Worm (Caenorhabditis elegans) whole organism, L3 larva: ENCODE data around the gene srx-114.

ENCODE experiments used
- R02D3.7 ChIP-seq: fragments of 150-350 bp; optimal IDR thresholded peaks from 2 replicates; lab custom pipeline; 2014; ENCODE audit warnings: missing biosample characterization, missing genetic modification characterization
- ama-1 ChIP-seq: fragments of 150-350 bp; optimal IDR thresholded peaks from 2 replicates; lab custom pipeline; 2018
- ceh-28 ChIP-seq: fragments of 150-350 bp; optimal IDR thresholded peaks from 2 replicates; lab custom pipeline; 2014; ENCODE audit warnings: missing biosample characterization, missing genetic modification reagents, missing genetic modification characterization
- ceh-9 ChIP-seq: sonication (generic microtip); optimal IDR thresholded peaks from 2 replicates; lab custom pipeline; 2018; ENCODE audit warnings: missing biosample characterization, missing genetic modification characterization
- daf-12 ChIP-seq: fragments of 150-350 bp; optimal IDR thresholded peaks from 2 replicates; lab custom pipeline; 2014; ENCODE audit warnings: missing biosample characterization, missing genetic modification reagents, missing genetic modification characterization
- elt-1 ChIP-seq: fragments of 150-350 bp; optimal IDR thresholded peaks from 2 replicates; lab custom pipeline; 2014; ENCODE audit warnings: missing biosample characterization, missing genetic modification characterization
- elt-3 ChIP-seq, 3 experiments: fragments of 150-350 bp in 1 of 3; sonication (generic microtip) in 2 of 3; optimal IDR thresholded peaks; 2 replicates in 2 of 3; 4 replicates in 1 of 3; lab custom pipeline; 2014 to 2017; ENCODE audit warnings: missing biosample characterization in 3 of 3, missing genetic modification characterization in 3 of 3
- eor-1 ChIP-seq, 2 experiments: fragments of 150-350 bp; optimal IDR thresholded peaks; 2 replicates each; lab custom pipeline; 2014 to 2018; ENCODE audit warnings: missing biosample characterization in 2 of 2, missing genetic modification characterization in 2 of 2
- fkh-10 ChIP-seq: sonication (generic microtip); optimal IDR thresholded peaks from 2 replicates; lab custom pipeline; 2017; ENCODE audit warnings: missing biosample characterization, missing genetic modification reagents, missing genetic modification characterization
- fkh-2 ChIP-seq: fragments of 150-350 bp; optimal IDR thresholded peaks from 2 replicates; lab custom pipeline; 2014; ENCODE audit warnings: missing biosample characterization, missing genetic modification reagents, missing genetic modification characterization
- fos-1 ChIP-seq: fragments of 150-350 bp; optimal IDR thresholded peaks from 2 replicates; lab custom pipeline; 2014; ENCODE audit warnings: missing biosample characterization, missing genetic modification characterization
- jun-1 ChIP-seq: fragments of 150-350 bp; optimal IDR thresholded peaks from 2 replicates; lab custom pipeline; 2014; ENCODE audit warnings: missing biosample characterization, missing genetic modification reagents, missing genetic modification characterization
- lin-15B ChIP-seq: fragments of 150-350 bp; optimal IDR thresholded peaks from 2 replicates; lab custom pipeline; 2014; ENCODE audit warnings: missing biosample characterization, missing genetic modification characterization
- lin-39 ChIP-seq: fragments of 150-350 bp; optimal IDR thresholded peaks from 2 replicates; lab custom pipeline; 2018; ENCODE audit warnings: missing biosample characterization, missing genetic modification reagents, missing genetic modification characterization
- lsy-12 ChIP-seq: sonication (generic microtip); optimal IDR thresholded peaks from 2 replicates; lab custom pipeline; 2016; ENCODE audit warnings: mild to moderate bottlenecking, missing genetic modification characterization, missing compliant biosample characterization
- mdl-1 ChIP-seq: fragments of 150-350 bp; optimal IDR thresholded peaks from 2 replicates; lab custom pipeline; 2014; ENCODE audit warnings: missing biosample characterization, missing genetic modification characterization
- mml-1 ChIP-seq: fragments of 150-350 bp; sonication (generic microtip); optimal IDR thresholded peaks from 3 replicates; lab custom pipeline; 2014; ENCODE audit warnings: missing biosample characterization, missing genetic modification characterization
- nfya-1 ChIP-seq: sonication (generic microtip); optimal IDR thresholded peaks from 2 replicates; lab custom pipeline; 2017; ENCODE audit warnings: missing genetic modification characterization, mild to moderate bottlenecking, missing compliant biosample characterization, antibody characterized with exemption, moderate library complexity; ENCODE audit not compliant: insufficient read depth
- nhr-12 ChIP-seq: fragments of 150-350 bp; optimal IDR thresholded peaks from 2 replicates; lab custom pipeline; 2014; ENCODE audit warnings: missing biosample characterization, missing genetic modification characterization
- nhr-23 ChIP-seq: fragments of 150-350 bp; optimal IDR thresholded peaks from 2 replicates; lab custom pipeline; 2014; ENCODE audit warnings: missing biosample characterization, missing genetic modification reagents, missing genetic modification characterization
- nhr-237 ChIP-seq: fragments of 150-350 bp; optimal IDR thresholded peaks from 2 replicates; lab custom pipeline; 2014; ENCODE audit warnings: missing biosample characterization, missing genetic modification characterization
- nhr-25 ChIP-seq: sonication (generic microtip); optimal IDR thresholded peaks from 2 replicates; lab custom pipeline; 2017; ENCODE audit warnings: missing biosample characterization, missing genetic modification characterization
- nhr-28 ChIP-seq: fragments of 150-350 bp; optimal IDR thresholded peaks from 2 replicates; lab custom pipeline; 2014; ENCODE audit warnings: missing biosample characterization, missing genetic modification characterization
- nhr-67 ChIP-seq: fragments of 150-350 bp; optimal IDR thresholded peaks from 2 replicates; lab custom pipeline; 2014; ENCODE audit warnings: missing biosample characterization, missing genetic modification characterization
- nhr-76 ChIP-seq: fragments of 150-350 bp; sonication (generic microtip); optimal IDR thresholded peaks from 5 replicates; lab custom pipeline; 2014; ENCODE audit warnings: missing biosample characterization, missing genetic modification characterization
- pqm-1 ChIP-seq: fragments of 150-350 bp; optimal IDR thresholded peaks from 2 replicates; lab custom pipeline; 2017; ENCODE audit warnings: missing biosample characterization, missing genetic modification characterization, inconsistent platforms
- sea-2 ChIP-seq: fragments of 150-350 bp; sonication (generic microtip); optimal IDR thresholded peaks from 4 replicates; lab custom pipeline; 2014; ENCODE audit warnings: missing biosample characterization, missing genetic modification reagents, missing genetic modification characterization
- snpc-4 ChIP-seq: fragments of 150-350 bp; optimal IDR thresholded peaks from 2 replicates; lab custom pipeline; 2014; ENCODE audit warnings: missing biosample characterization, missing genetic modification characterization
- tbx-2 ChIP-seq: sonication (generic microtip); optimal IDR thresholded peaks from 2 replicates; lab custom pipeline; 2016; ENCODE audit warnings: mild to moderate bottlenecking, missing genetic modification characterization, missing compliant biosample characterization
- unc-62 ChIP-seq: fragments of 150-350 bp; sonication (generic microtip); optimal IDR thresholded peaks from 4 replicates; lab custom pipeline; 2014; ENCODE audit warnings: missing biosample characterization, missing genetic modification reagents, missing genetic modification characterization
- zag-1 ChIP-seq: fragments of 150-350 bp; optimal IDR thresholded peaks from 2 replicates; lab custom pipeline; 2014; ENCODE audit warnings: missing biosample characterization, missing genetic modification characterization
- ztf-4 ChIP-seq: fragments of 150-350 bp; optimal IDR thresholded peaks from 2 replicates; lab custom pipeline; 2014; ENCODE audit warnings: missing biosample characterization, missing genetic modification characterization

The srx-114 gene

ce11 chrII:5463692-5464300, 30.8 kb upstream of the srx-114 start:
- TF ChIP-seq snpc-4 (tag; lab: Kevin White, UChicago) = no peak
- TF ChIP-seq nfya-1 (tag; lab: Kevin White, UChicago) = peak; percentile 41
- no peak for TF ChIP-seq nhr-28
- no peak for TF ChIP-seq ztf-4
- peak; percentile 58 for TF ChIP-seq fkh-10
- TF ChIP-seq zag-1 (tag; lab: Kevin White, UChicago) = no peak
- TF ChIP-seq lin-39 (tag; lab: Kevin White, UChicago) = peak; percentile 56
- TF ChIP-seq elt-3 (tag; optimal IDR thresholded peaks at IDR 0.05; lab: Kevin White, UChicago) = no peak
- TF ChIP-seq mml-1 (tag; lab: Kevin White, UChicago) = no peak
- no peak for TF ChIP-seq nhr-237 (tag; lab: Kevin White, UChicago)
- no peak for TF ChIP-seq jun-1 (tag; lab: Kevin White, UChicago)
- TF ChIP-seq elt-1 = no peak
- TF ChIP-seq fkh-2 = no peak
- TF ChIP-seq unc-62 (GFP tag; lab: Kevin White, UChicago) = peak; percentile 40
- no peak for TF ChIP-seq ama-1
- TF ChIP-seq nhr-12 (tag; lab: Kevin White, UChicago) = no peak
- TF ChIP-seq lsy-12 = no peak

ce11 chrII:5460911-5461310, 27.9 kb upstream of the srx-114 start:
- TF ChIP-seq nhr-237 (tag; lab: Kevin White, UChicago) (no peak), eor-1 (tag; optimal IDR thresholded peaks at IDR 0.05; lab: Kevin White, UChicago) (no peak), ceh-28 (tag; lab: Kevin White, UChicago) (peak; percentile 47), elt-3 (tag; optimal IDR thresholded peaks at IDR 0.05; lab: Kevin White, UChicago) (no peak), pqm-1 (tag; lab: Kevin White, UChicago) (peak; percentile 22)
- TF ChIP-seq, all 47 proteins: peak for 2

ce11 chrII:5459534-5459933, 26.6 kb upstream of the srx-114 start:
- TF ChIP-seq ceh-9 (tag; lab: Kevin White, UChicago) (no peak), nhr-23 (peak; percentile 12), elt-3 (tag; optimal IDR thresholded peaks at IDR 0.05; lab: Kevin White, UChicago) (peak in 1 of 3 experiments; percentile 80), nhr-25 (tag; lab: Kevin White, UChicago) (peak; percentile 38)

- TF ChIP-seq fos-1 (tag; lab: Kevin White, UChicago) (no peak), sea-2 (GFP tag; lab: Kevin White, UChicago) (no peak), elt-3 (tag; optimal IDR thresholded peaks at IDR 0.05; lab: Kevin White, UChicago) (peak in 1 of 3 experiments; percentile 16)
Observed at ce11 chrII:5458683-5459410, 25.9 kb upstream of the srx-114 start.

- TF ChIP-seq R02D3.7 (tag; lab: Kevin White, UChicago) = no peak
- no peak for TF ChIP-seq daf-12 (tag; lab: Kevin White, UChicago)
Observed at ce11 chrII:5455650-5456355, 22.8 kb upstream of the srx-114 start, which contains the start of gene daz-1. daz-1 (plus strand) TSS chrII:5456305.

- TF ChIP-seq lin-39 (tag; lab: Kevin White, UChicago) = no peak
- TF ChIP-seq nhr-23 = peak; percentile 1
- TF ChIP-seq ama-1 = no peak
Observed at ce11 chrII:5453547-5453946, 20.6 kb upstream of the srx-114 start, which contains the start of gene dhs-5. dhs-5 (plus strand) TSS chrII:5453847.

ce11 chrII:5451278-5451677, 18.3 kb upstream of the srx-114 start:
- no peak for TF ChIP-seq eor-1 (tag; optimal IDR thresholded peaks at IDR 0.05; lab: Kevin White, UChicago)
- TF ChIP-seq unc-62 (GFP tag; lab: Kevin White, UChicago) = no peak
- TF ChIP-seq nhr-25 (tag; lab: Kevin White, UChicago) = no peak
- TF ChIP-seq ztf-4 = no peak
- no peak for TF ChIP-seq tbx-2 (tag; lab: Kevin White, UChicago)
- no peak for TF ChIP-seq lin-15B
- no peak for TF ChIP-seq elt-3 (tag; optimal IDR thresholded peaks at IDR 0.05; lab: Kevin White, UChicago)
- no peak for TF ChIP-seq lsy-12
- TF ChIP-seq mdl-1 = no peak
- no peak for TF ChIP-seq nhr-67 (tag; lab: Kevin White, UChicago)
- no peak for TF ChIP-seq nhr-76 (tag; lab: Kevin White, UChicago)
- TF ChIP-seq ceh-28 (tag; lab: Kevin White, UChicago) = no peak
- no peak for TF ChIP-seq fkh-10
- no peak for TF ChIP-seq snpc-4 (tag; lab: Kevin White, UChicago)
- TF ChIP-seq R02D3.7 (tag; lab: Kevin White, UChicago) = no peak
- no peak for TF ChIP-seq ceh-9 (tag; lab: Kevin White, UChicago)
